Worm (Caenorhabditis elegans) whole organism, L1 larva: Measurements from ENCODE around the gene F45E1.2.
A peak's percentile ranks its signal among the peaks of the same experiment; 100 is the strongest.

Experiments used
- C04F5.9 ChIP-seq: sonication (generic microtip); optimal IDR thresholded peaks from 2 replicates; lab custom pipeline; 2016; ENCODE audit warnings: missing genetic modification characterization, missing compliant biosample characterization
- C16A3.4 ChIP-seq: fragments of 150-350 bp; optimal IDR thresholded peaks from 2 replicates; lab custom pipeline; 2014; ENCODE audit warnings: missing biosample characterization, missing genetic modification characterization
- blmp-1 ChIP-seq: fragments of 150-350 bp; optimal IDR thresholded peaks from 2 replicates; lab custom pipeline; 2014; ENCODE audit warnings: missing biosample characterization, missing genetic modification characterization
- ceh-8 ChIP-seq: fragments of 200-800 bp; sonication (Bioruptor generic); optimal IDR thresholded peaks from 2 replicates; lab custom pipeline; 2018; ENCODE audit warnings: mild to moderate bottlenecking, missing genetic modification characterization, moderate library complexity, missing compliant biosample characterization
- ceh-88 ChIP-seq: fragments of 200-800 bp; sonication (Bioruptor generic); IDR thresholded peaks from 2 replicates; pipeline ENCODE4 v1.3.6; 2022; ENCODE audit warnings: missing genetic modification characterization, missing compliant biosample characterization
- ces-1 ChIP-seq: fragments of 150-350 bp; optimal IDR thresholded peaks from 2 replicates; lab custom pipeline; 2014; ENCODE audit warnings: missing biosample characterization, missing genetic modification reagents, missing genetic modification characterization
- dpl-1 ChIP-seq, 3 experiments: fragments of 150-350 bp in 2 of 3; sonication (generic microtip) in 1 of 3; optimal IDR thresholded peaks; 2 replicates each; lab custom pipeline; 2014 to 2017; ENCODE audit warnings: missing biosample characterization in 3 of 3, missing genetic modification characterization in 3 of 3, missing genetic modification reagents in 3 of 3
- efl-1 ChIP-seq, 4 experiments: fragments of 150-350 bp; optimal IDR thresholded peaks in 3 of 4; peaks in 1 of 4; 1 replicate in 1 of 4; 2 replicates in 3 of 4; lab custom pipeline; 2014; ENCODE audit warnings: missing biosample characterization in 2 of 4, missing genetic modification characterization in 2 of 4, missing genetic modification reagents in 2 of 4
- efl-3 ChIP-seq: fragments of 200-800 bp; sonication (Bioruptor generic); optimal IDR thresholded peaks from 2 replicates; lab custom pipeline; 2018; ENCODE audit warnings: mild to moderate bottlenecking, missing genetic modification characterization, missing compliant biosample characterization
- egl-13 ChIP-seq: sonication (generic microtip); optimal IDR thresholded peaks from 2 replicates; lab custom pipeline; 2016; ENCODE audit warnings: missing genotype, missing genetic modification reagents, missing genetic modification characterization, missing compliant biosample characterization
- egl-27 ChIP-seq, 2 experiments: fragments of 150-350 bp in 1 of 2; sonication (generic microtip); optimal IDR thresholded peaks; 3 replicates each; lab custom pipeline; 2017 to 2018; ENCODE audit warnings: missing biosample characterization in 2 of 2, missing genetic modification characterization in 2 of 2, missing genetic modification reagents in 2 of 2
- elt-2 ChIP-seq: sonication (generic microtip); optimal IDR thresholded peaks from 2 replicates; lab custom pipeline; 2016; ENCODE audit warnings: missing genetic modification characterization, mild to moderate bottlenecking, inconsistent platforms, missing compliant biosample characterization, missing genetic modification reagents
- elt-3 ChIP-seq, 6 experiments: fragments of 150-350 bp in 1 of 6; sonication (generic microtip); optimal IDR thresholded peaks; 2 replicates each; lab custom pipeline; 2017 to 2018; ENCODE audit warnings: missing biosample characterization in 6 of 6, missing genetic modification characterization in 6 of 6, inconsistent platforms in 1 of 6
- fos-1 ChIP-seq: fragments of 150-350 bp; optimal IDR thresholded peaks from 2 replicates; lab custom pipeline; 2014; ENCODE audit warnings: missing biosample characterization, missing genetic modification characterization
- grh-1 ChIP-seq: fragments of 200-800 bp; sonication (Bioruptor generic); IDR thresholded peaks from 2 replicates; pipeline ENCODE4 v1.3.6; 2022; ENCODE audit warnings: missing genetic modification reagents, missing genetic modification characterization, missing compliant biosample characterization
- hlh-17 ChIP-seq: fragments of 200-800 bp; sonication (Bioruptor generic); optimal IDR thresholded peaks from 2 replicates; lab custom pipeline; 2018; ENCODE audit warnings: missing genetic modification characterization, mild to moderate bottlenecking, missing compliant biosample characterization, moderate library complexity, borderline replicate concordance
- hlh-4 ChIP-seq: sonication (generic microtip); optimal IDR thresholded peaks from 2 replicates; lab custom pipeline; 2016; ENCODE audit warnings: mild to moderate bottlenecking, missing genetic modification characterization, missing compliant biosample characterization
- hpl-2 ChIP-seq: fragments of 150-350 bp; optimal IDR thresholded peaks from 2 replicates; lab custom pipeline; 2014; ENCODE audit warnings: missing biosample characterization, missing genetic modification reagents, missing genetic modification characterization
- irx-1 ChIP-seq: sonication (generic microtip); optimal IDR thresholded peaks from 2 replicates; lab custom pipeline; 2016; ENCODE audit warnings: missing genetic modification characterization, missing compliant biosample characterization
- lin-13 ChIP-seq: fragments of 150-350 bp; optimal IDR thresholded peaks from 2 replicates; lab custom pipeline; 2014; ENCODE audit warnings: missing biosample characterization, missing genetic modification reagents, missing genetic modification characterization
- lin-14 ChIP-seq: fragments of 200-800 bp; sonication (Bioruptor generic); optimal IDR thresholded peaks from 2 replicates; lab custom pipeline; 2018; ENCODE audit warnings: mild to moderate bottlenecking, missing genetic modification characterization, moderate library complexity, missing compliant biosample characterization
- lin-35 ChIP-seq, 2 experiments: fragments of 150-350 bp; optimal IDR thresholded peaks; 2 replicates each; lab custom pipeline; 2014; ENCODE audit warnings: missing biosample characterization in 2 of 2, missing genetic modification characterization in 2 of 2, missing genetic modification reagents in 2 of 2
- lsy-2 ChIP-seq, 2 experiments: fragments of 150-350 bp; optimal IDR thresholded peaks; 2 replicates each; lab custom pipeline; 2014; ENCODE audit warnings: missing biosample characterization in 2 of 2, missing genetic modification characterization in 2 of 2
- mdl-1 ChIP-seq, 2 experiments: fragments of 150-350 bp; optimal IDR thresholded peaks; 2 replicates each; lab custom pipeline; 2014 to 2017; ENCODE audit warnings: missing biosample characterization in 2 of 2, missing genetic modification characterization in 2 of 2, inconsistent platforms in 1 of 2
- mep-1 ChIP-seq: fragments of 150-350 bp; optimal IDR thresholded peaks from 2 replicates; lab custom pipeline; 2014; ENCODE audit warnings: missing biosample characterization, missing genetic modification characterization
- nhr-11 ChIP-seq: fragments of 150-350 bp; optimal IDR thresholded peaks from 2 replicates; lab custom pipeline; 2014; ENCODE audit warnings: missing biosample characterization, missing genetic modification characterization
- nhr-12 ChIP-seq: sonication (generic microtip); optimal IDR thresholded peaks from 2 replicates; lab custom pipeline; 2017; ENCODE audit warnings: missing biosample characterization, missing genetic modification characterization
- nhr-19 ChIP-seq: fragments of 200-800 bp; sonication (Bioruptor generic); conservative IDR thresholded peaks from 2 replicates; pipeline ENCODE4 v1.3.6; 2022; ENCODE audit warnings: missing genetic modification characterization, missing compliant biosample characterization
- nhr-20 ChIP-seq: sonication (generic microtip); optimal IDR thresholded peaks from 2 replicates; lab custom pipeline; 2016; ENCODE audit warnings: mild to moderate bottlenecking, missing genetic modification characterization, missing compliant biosample characterization
- nhr-237 ChIP-seq: fragments of 150-350 bp; optimal IDR thresholded peaks from 2 replicates; lab custom pipeline; 2014; ENCODE audit warnings: missing biosample characterization, missing genetic modification characterization
- nhr-47 ChIP-seq: sonication (generic microtip); optimal IDR thresholded peaks from 2 replicates; lab custom pipeline; 2016; ENCODE audit warnings: mild to moderate bottlenecking, missing genetic modification characterization, moderate library complexity, missing compliant biosample characterization
- nhr-71 ChIP-seq: sonication (generic microtip); optimal IDR thresholded peaks from 2 replicates; lab custom pipeline; 2016; ENCODE audit warnings: mild to moderate bottlenecking, missing genetic modification characterization, moderate library complexity, missing compliant biosample characterization
- nhr-77 ChIP-seq: fragments of 150-350 bp; optimal IDR thresholded peaks from 2 replicates; lab custom pipeline; 2014; ENCODE audit warnings: missing biosample characterization, missing genetic modification characterization
- nhr-84 ChIP-seq: sonication (generic microtip); optimal IDR thresholded peaks from 2 replicates; lab custom pipeline; 2017; ENCODE audit warnings: missing biosample characterization, missing genetic modification characterization
- nhr-85 ChIP-seq: sonication (generic microtip); peaks from one replicate; lab custom pipeline; 2016; ENCODE audit warnings: missing genetic modification characterization, inconsistent platforms, missing compliant biosample characterization
- nhr-90 ChIP-seq: sonication (generic microtip); optimal IDR thresholded peaks from 2 replicates; lab custom pipeline; 2016; ENCODE audit warnings: mild to moderate bottlenecking, missing genetic modification characterization, missing compliant biosample characterization; ENCODE audit not compliant: poor library complexity
- pag-3 ChIP-seq: sonication (generic microtip); optimal IDR thresholded peaks from 2 replicates; lab custom pipeline; 2017; ENCODE audit warnings: missing genetic modification characterization, mild to moderate bottlenecking, missing compliant biosample characterization, antibody characterized with exemption, borderline replicate concordance; ENCODE audit not compliant: insufficient read depth
- rnt-1 ChIP-seq: sonication (generic microtip); optimal IDR thresholded peaks from 2 replicates; lab custom pipeline; 2016; ENCODE audit warnings: mild to moderate bottlenecking, missing genetic modification characterization, moderate library complexity, missing compliant biosample characterization
- snu-23 ChIP-seq: sonication (generic microtip); optimal IDR thresholded peaks from 2 replicates; lab custom pipeline; 2016; ENCODE audit warnings: missing genetic modification characterization, missing compliant biosample characterization
- sptf-1 ChIP-seq: fragments of 150-350 bp; optimal IDR thresholded peaks from 2 replicates; lab custom pipeline; 2014; ENCODE audit warnings: missing biosample characterization, missing genetic modification characterization
- sup-37 ChIP-seq: fragments of 200-800 bp; sonication (Bioruptor generic); optimal IDR thresholded peaks from 2 replicates; lab custom pipeline; 2018; ENCODE audit warnings: mild to moderate bottlenecking, missing genetic modification characterization, missing compliant biosample characterization
- swsn-7 ChIP-seq: sonication (generic microtip); optimal IDR thresholded peaks from 2 replicates; lab custom pipeline; 2016; ENCODE audit warnings: missing genetic modification characterization, missing compliant biosample characterization
- tbx-2 ChIP-seq: sonication (generic microtip); optimal IDR thresholded peaks from 2 replicates; lab custom pipeline; 2016; ENCODE audit warnings: missing genetic modification characterization, missing compliant biosample characterization
- unc-130 ChIP-seq: fragments of 150-350 bp; optimal IDR thresholded peaks from 2 replicates; lab custom pipeline; 2017; ENCODE audit warnings: missing biosample characterization, missing genetic modification characterization, inconsistent platforms
- unc-30 ChIP-seq: sonication (generic microtip); optimal IDR thresholded peaks from 2 replicates; lab custom pipeline; 2017; ENCODE audit warnings: missing biosample characterization, missing genetic modification characterization
- xbp-1 ChIP-seq: sonication (generic microtip); optimal IDR thresholded peaks from 2 replicates; lab custom pipeline; 2016; ENCODE audit warnings: missing genetic modification characterization, missing compliant biosample characterization
- zip-4 ChIP-seq: fragments of 200-800 bp; sonication (Bioruptor generic); optimal IDR thresholded peaks from 2 replicates; lab custom pipeline; 2018; ENCODE audit warnings: mild to moderate bottlenecking, missing genetic modification characterization, moderate library complexity, missing compliant biosample characterization
- ztf-4 ChIP-seq: fragments of 150-350 bp; optimal IDR thresholded peaks from 2 replicates; lab custom pipeline; 2014; ENCODE audit warnings: missing biosample characterization, missing genetic modification characterization

Gene F45E1.2

ce11 chrX:7986892-7987291, 16.6 kb upstream of the F45E1.2 start:
- TF ChIP-seq nhr-11 (no peak), lin-35 (GFP tag; optimal IDR thresholded peaks at IDR 0.05; lab: Kevin White, UChicago) (peak in 1 of 2 experiments; percentile 76), grh-1 (GFP tag; lab: Robert Waterston, UW) (peak; percentile 42), lsy-2 (tag; optimal IDR thresholded peaks at IDR 0.05; lab: Kevin White, UChicago) (peak; percentile 25 to 61), efl-1 (optimal IDR thresholded peaks at IDR 0.05; lab: Kevin White, UChicago) (peak in 1 of 2 experiments; percentile 19), efl-1 (GFP tag; optimal IDR thresholded peaks at IDR 0.05 in 1 of 2; lab: Kevin White, UChicago) (no peak), mep-1 (tag; lab: Kevin White, UChicago) (peak; percentile 63), nhr-237 (tag; lab: Kevin White, UChicago) (no peak), egl-27 (tag; optimal IDR thresholded peaks at IDR 0.05; lab: Kevin White, UChicago) (no peak), C04F5.9 (tag; lab: Kevin White, UChicago) (no peak), blmp-1 (peak; percentile 72), efl-3 (GFP tag; lab: Kevin White, UChicago) (no peak), pag-3 (no peak), ztf-4 (no peak), C16A3.4 (tag; lab: Kevin White, UChicago) (peak; percentile 48), nhr-20 (tag; lab: Kevin White, UChicago) (peak; percentile 94), egl-13 (tag; lab: Kevin White, UChicago) (no peak), fos-1 (tag; lab: Kevin White, UChicago) (no peak), lin-14 (GFP tag; lab: Kevin White, UChicago) (peak; percentile 89), sup-37 (no peak), dpl-1 (GFP tag; optimal IDR thresholded peaks at IDR 0.05; lab: Kevin White, UChicago) (peak in 2 of 3 experiments; percentile 12 to 17), nhr-85 (tag; lab: Kevin White, UChicago) (peak; percentile 99), ceh-8 (GFP tag; lab: Kevin White, UChicago) (no peak), unc-130 (peak; percentile 62), ceh-88 (0 out of 2 replicates have a peak, but pooled peaks have one; percentile 33), snu-23 (peak; percentile 80), nhr-71 (tag; lab: Kevin White, UChicago) (peak; percentile 95), irx-1 (peak; percentile 50), lin-13 (GFP tag; lab: Kevin White, UChicago) (peak; percentile 18), elt-3 (tag; optimal IDR thresholded peaks at IDR 0.05; lab: Kevin White, UChicago) (peak in 5 of 6 experiments; percentile 72 to 97 (median 92)), nhr-47 (tag; lab: Kevin White, UChicago) (peak; percentile 74), zip-4 (GFP tag; lab: Kevin White, UChicago) (no peak), nhr-77 (tag; lab: Kevin White, UChicago) (no peak), xbp-1 (peak; percentile 52), mdl-1 (tag; optimal IDR thresholded peaks at IDR 0.05; lab: Kevin White, UChicago) (peak in 1 of 2 experiments; percentile 76), tbx-2 (tag; lab: Kevin White, UChicago) (peak; percentile 71), hpl-2 (GFP tag; lab: Kevin White, UChicago) (no peak), nhr-12 (tag; lab: Kevin White, UChicago) (no peak), hlh-17 (GFP tag; lab: Kevin White, UChicago) (no peak), nhr-84 (tag; lab: Kevin White, UChicago) (no peak), nhr-19 (GFP tag; lab: Robert Waterston, UW) (peak; percentile 80), ces-1 (GFP tag; lab: Kevin White, UChicago) (no peak), sptf-1 (tag; lab: Kevin White, UChicago) (no peak), rnt-1 (tag; lab: Kevin White, UChicago) (no peak), unc-30 (no peak), swsn-7 (tag; lab: Kevin White, UChicago) (peak; percentile 21), nhr-90 (peak; percentile 87), hlh-4 (no peak), elt-2 (tag; lab: Kevin White, UChicago) (peak; percentile 85)
